Fruit fly (Drosophila melanogaster): ENCODE measurements around the gene Pex12.
A peak's percentile ranks its signal among the peaks of the same experiment; 100 is the strongest.

The Pex12 gene

DNA sequence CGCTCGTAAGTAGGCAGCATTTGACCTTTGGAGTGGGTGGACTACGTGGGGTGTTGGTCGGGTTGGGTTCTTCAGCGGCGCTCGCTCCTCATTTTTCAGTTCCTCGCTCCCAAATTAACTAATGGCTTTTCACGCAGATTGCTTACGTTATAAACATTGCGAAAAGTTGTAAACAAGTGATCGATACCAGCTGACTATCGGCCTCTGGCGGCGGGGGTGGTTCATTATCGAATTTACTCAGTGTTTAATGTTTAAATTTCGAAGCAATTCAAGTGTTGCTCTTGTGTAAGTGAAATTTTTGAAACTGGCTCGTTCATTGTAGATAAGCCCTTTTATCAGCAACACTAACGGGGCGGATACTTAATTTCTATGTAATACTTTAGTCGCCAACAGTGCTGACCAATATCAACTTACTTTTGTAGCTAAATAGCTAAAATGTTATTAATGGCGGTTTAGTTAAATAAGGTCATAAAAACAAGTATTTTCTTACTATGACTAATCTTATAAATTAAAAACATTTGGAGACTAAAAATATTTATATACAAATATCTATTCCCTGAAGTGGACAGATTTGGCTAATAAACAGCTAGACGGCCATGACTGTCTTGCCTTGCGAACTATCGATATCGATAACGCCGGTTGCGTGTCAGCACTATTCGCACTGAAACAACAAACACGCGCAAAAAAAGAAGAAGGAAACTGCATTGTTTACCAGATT is 3.7 kb downstream of the Pex12 start, which contains the start of the genes PGAP2 and Clp (continued):
- TF ChIP-seq mld (GFP tag; IDR thresholded peaks at IDR 0.05; ENCODE audit: partially characterized antibody) (no peak), CG4328 (GFP tag; optimal IDR thresholded peaks at IDR 0.05) (peak; percentile 48), sens-2 (GFP tag; IDR thresholded peaks at IDR 0.05) (0 out of 2 replicates have a peak, but pooled peaks have one; percentile 7), CG7786 (GFP tag; optimal IDR thresholded peaks at IDR 0.05) (peak; percentile 61), gem (tag; optimal IDR thresholded peaks at IDR 0.05) (peak; percentile 89), cas (GFP tag; IDR thresholded peaks at IDR 0.05) (0 out of 2 replicates have a peak, but pooled peaks have one; percentile 13), odd (GFP tag; optimal IDR thresholded peaks at IDR 0.05) (no peak), scrt (GFP tag; optimal IDR thresholded peaks at IDR 0.05) (no peak), CG13296 (GFP tag; optimal IDR thresholded peaks at IDR 0.05) (peak; percentile 38), stwl (tag; optimal IDR thresholded peaks at IDR 0.05) (peak; percentile 42), CG5180 (GFP tag; optimal IDR thresholded peaks at IDR 0.05) (peak; percentile 46), NFAT (GFP tag; IDR thresholded peaks at IDR 0.05) (peak; percentile 26; the same call in 1 of the 2 replicates), B-H1 (GFP tag; IDR thresholded peaks at IDR 0.05) (peak; percentile 72), CG5953 (GFP tag; IDR thresholded peaks at IDR 0.05) (no peak), dm (GFP tag; optimal IDR thresholded peaks at IDR 0.05) (peak; percentile 22), Dll (GFP tag; IDR thresholded peaks at IDR 0.05; ENCODE audit: partially characterized antibody) (peak; percentile 70; the same call in 3 of the 4 replicates), CG12299 (tag; optimal IDR thresholded peaks at IDR 0.05) (peak; percentile 45), insv (GFP tag; optimal IDR thresholded peaks at IDR 0.05) (no peak), ab (GFP tag; optimal IDR thresholded peaks at IDR 0.05) (no peak), unc-4 (GFP tag; IDR thresholded peaks at IDR 0.05; ENCODE audit: partially characterized antibody) (peak; percentile 57; the same call in 1 of the 2 replicates), Mes4 (GFP tag; optimal IDR thresholded peaks at IDR 0.05) (no peak), aop (GFP tag; IDR thresholded peaks at IDR 0.05) (no peak), Trl (optimal IDR thresholded peaks at IDR 0.05) (no peak), Trl (GFP tag; optimal IDR thresholded peaks at IDR 0.05) (no peak), Atf-2 (GFP tag; optimal IDR thresholded peaks at IDR 0.05) (peak; percentile 30), CG14441 (GFP tag; IDR thresholded peaks at IDR 0.05) (peak; percentile 76), her (GFP tag; optimal IDR thresholded peaks at IDR 0.05) (no peak), fu2 (GFP tag; optimal IDR thresholded peaks at IDR 0.05) (peak; percentile 11), CG11723 (GFP tag; optimal IDR thresholded peaks at IDR 0.05) (peak; percentile 26), Rfx (GFP tag; IDR thresholded peaks at IDR 0.05) (peak; percentile 84), fru (optimal IDR thresholded peaks at IDR 0.05) (no peak), sna (GFP tag; IDR thresholded peaks at IDR 0.05; ENCODE audit: partially characterized antibody) (no peak), CG17829 (tag; optimal IDR thresholded peaks at IDR 0.05) (peak; percentile 68), CG13894 (tag; optimal IDR thresholded peaks at IDR 0.05) (no peak), unpg (GFP tag; optimal IDR thresholded peaks at IDR 0.05) (peak; percentile 69), CG15269 (tag; optimal IDR thresholded peaks at IDR 0.05) (peak; percentile 77), lola (GFP tag; optimal IDR thresholded peaks at IDR 0.05) (peak in 1 of 3 experiments; percentile 80), CG6175 (GFP tag; IDR thresholded peaks at IDR 0.05) (peak; percentile 45; the same call in 1 of the 3 replicates), nerfin-1 (tag; optimal IDR thresholded peaks at IDR 0.05) (peak; percentile 65), CG1832 (GFP tag; optimal IDR thresholded peaks at IDR 0.05) (no peak), Ptx1 (GFP tag; IDR thresholded peaks at IDR 0.05) (peak; percentile 89), CHES-1-like (GFP tag; optimal IDR thresholded peaks at IDR 0.05) (peak; percentile 30), CG4404 (GFP tag; IDR thresholded peaks at IDR 0.05) (peak; percentile 71), CG34422 (GFP tag; IDR thresholded peaks at IDR 0.05) (peak; percentile 84), trem (tag; optimal IDR thresholded peaks at IDR 0.05) (peak; percentile 71), ci (GFP tag; IDR thresholded peaks at IDR 0.05) (peak; percentile 69; the same call in 2 of the 3 replicates), CG18764 (GFP tag; optimal IDR thresholded peaks at IDR 0.05) (peak; percentile 60), CG32767 (GFP tag; IDR thresholded peaks at IDR 0.05) (peak; percentile 71; the same call in 1 of the 2 replicates), CG1233 (GFP tag; optimal IDR thresholded peaks at IDR 0.05) (peak; percentile 74), h (optimal IDR thresholded peaks at IDR 0.05) (no peak)
